Worm (Caenorhabditis elegans) whole organism, mixed stage, embryonic: ENCODE data around the gene str-86.

ENCODE experiments used
- elt-3 ChIP-seq: fragments of 150-350 bp; optimal IDR thresholded peaks from 2 replicates; lab custom pipeline; 2014; ENCODE audit warnings: missing biosample characterization, missing genetic modification characterization
- lin-13 ChIP-seq: fragments of 150-350 bp; optimal IDR thresholded peaks from 2 replicates; lab custom pipeline; 2014; ENCODE audit warnings: missing biosample characterization, missing genetic modification characterization
- lin-32 ChIP-seq: fragments of 200-800 bp; sonication (Bioruptor generic); optimal IDR thresholded peaks from 2 replicates; lab custom pipeline; 2018; ENCODE audit warnings: mild to moderate bottlenecking, missing genetic modification characterization, missing compliant biosample characterization
- mep-1 ChIP-seq: fragments of 150-350 bp; optimal IDR thresholded peaks from 2 replicates; lab custom pipeline; 2017; ENCODE audit warnings: missing biosample characterization, missing genetic modification reagents, missing genetic modification characterization, inconsistent platforms
- nhr-2 ChIP-seq: fragments of 150-350 bp; optimal IDR thresholded peaks from 2 replicates; lab custom pipeline; 2014; ENCODE audit warnings: missing biosample characterization, missing genetic modification characterization
- nhr-237 ChIP-seq: fragments of 150-350 bp; optimal IDR thresholded peaks from 2 replicates; lab custom pipeline; 2014; ENCODE audit warnings: missing biosample characterization, missing genetic modification characterization
- nhr-76 ChIP-seq: sonication (generic microtip); optimal IDR thresholded peaks from 2 replicates; lab custom pipeline; 2017; ENCODE audit warnings: missing biosample characterization, missing genetic modification characterization
- tbx-8 ChIP-seq: fragments of 200-800 bp; sonication (Bioruptor generic); optimal IDR thresholded peaks from 2 replicates; lab custom pipeline; 2018; ENCODE audit warnings: mild to moderate bottlenecking, missing genetic modification characterization, moderate library complexity, missing compliant biosample characterization
- unc-39 ChIP-seq: fragments of 150-350 bp; optimal IDR thresholded peaks from 2 replicates; lab custom pipeline; 2014; ENCODE audit warnings: missing biosample characterization, missing genetic modification characterization
- ztf-11 ChIP-seq: fragments of 150-350 bp; optimal IDR thresholded peaks from 2 replicates; lab custom pipeline; 2014; ENCODE audit warnings: missing biosample characterization, missing genetic modification characterization

The str-86 gene

ce11 chrV:8935104-8935503 lies 48.4 kb downstream of the str-86 start:
- TF ChIP-seq nhr-2 (tag; lab: Kevin White, UChicago) = no peak
- no peak for TF ChIP-seq elt-3 (tag; lab: Kevin White, UChicago)
- TF ChIP-seq nhr-237 (tag; lab: Kevin White, UChicago) = no peak
- TF ChIP-seq lin-32 (GFP tag; lab: Kevin White, UChicago) = no peak
- TF ChIP-seq nhr-76 (tag; lab: Kevin White, UChicago) = no peak
- TF ChIP-seq ztf-11 (tag; lab: Kevin White, UChicago) = no peak
- TF ChIP-seq lin-13 (tag; lab: Kevin White, UChicago) = no peak
- TF ChIP-seq tbx-8 (GFP tag; lab: Kevin White, UChicago) = no peak
- TF ChIP-seq, all 35 proteins: peak for 0

ce11 chrV:8934264-8934663 lies 49.2 kb downstream of the str-86 start:
- TF ChIP-seq mep-1 (no peak), unc-39 (tag; lab: Kevin White, UChicago) (no peak)
- TF ChIP-seq, all 35 proteins: peak for 0
